Worm (Caenorhabditis elegans) whole organism, L2 larva: ENCODE measurements around the gene K05D4.9.

ENCODE experiments used
- ZK546.5 ChIP-seq: sonication (generic microtip); optimal IDR thresholded peaks from 2 replicates; lab custom pipeline; 2017; ENCODE audit warnings: missing biosample characterization, missing genetic modification characterization
- elt-1 ChIP-seq: fragments of 150-350 bp; optimal IDR thresholded peaks from 2 replicates; lab custom pipeline; 2014; ENCODE audit warnings: missing biosample characterization, missing genetic modification characterization
- elt-3 ChIP-seq: sonication (generic microtip); optimal IDR thresholded peaks from 2 replicates; lab custom pipeline; 2017; ENCODE audit warnings: missing biosample characterization, missing genetic modification characterization
- fos-1 ChIP-seq: fragments of 150-350 bp; optimal IDR thresholded peaks from 2 replicates; lab custom pipeline; 2014; ENCODE audit warnings: missing biosample characterization, missing genetic modification characterization
- gmeb-1 ChIP-seq: fragments of 150-350 bp; optimal IDR thresholded peaks from 2 replicates; lab custom pipeline; 2014; ENCODE audit warnings: missing biosample characterization, missing genetic modification characterization
- lin-11 ChIP-seq: fragments of 150-350 bp; sonication (generic microtip); optimal IDR thresholded peaks from 2 replicates; lab custom pipeline; 2014; ENCODE audit warnings: missing biosample characterization, missing genetic modification characterization, inconsistent platforms, mixed read lengths
- lin-39 ChIP-seq: fragments of 150-350 bp; optimal IDR thresholded peaks from 2 replicates; lab custom pipeline; 2014; ENCODE audit warnings: missing biosample characterization, missing genetic modification reagents, missing genetic modification characterization
- mab-5 ChIP-seq: fragments of 150-350 bp; optimal IDR thresholded peaks from 2 replicates; lab custom pipeline; 2014; ENCODE audit warnings: missing biosample characterization, missing genetic modification characterization
- mdl-1 ChIP-seq, 2 experiments: fragments of 150-350 bp in 1 of 2; sonication (generic microtip) in 1 of 2; optimal IDR thresholded peaks; 2 replicates each; lab custom pipeline; 2017; ENCODE audit warnings: missing biosample characterization in 2 of 2, missing genetic modification characterization in 2 of 2
- nhr-10 ChIP-seq: sonication (generic microtip); optimal IDR thresholded peaks from 2 replicates; lab custom pipeline; 2017; ENCODE audit warnings: missing biosample characterization, missing genetic modification characterization
- nhr-11 ChIP-seq: fragments of 150-350 bp; optimal IDR thresholded peaks from 2 replicates; lab custom pipeline; 2014; ENCODE audit warnings: missing biosample characterization, missing genetic modification characterization
- nhr-12 ChIP-seq: fragments of 150-350 bp; optimal IDR thresholded peaks from 2 replicates; lab custom pipeline; 2014; ENCODE audit warnings: missing biosample characterization, missing genetic modification characterization
- nhr-129 ChIP-seq: fragments of 150-350 bp; optimal IDR thresholded peaks from 2 replicates; lab custom pipeline; 2014; ENCODE audit warnings: missing biosample characterization, missing genetic modification characterization
- nhr-237 ChIP-seq: fragments of 150-350 bp; optimal IDR thresholded peaks from 2 replicates; lab custom pipeline; 2014; ENCODE audit warnings: missing biosample characterization, missing genetic modification characterization
- peb-1 ChIP-seq: fragments of 150-350 bp; optimal IDR thresholded peaks from 2 replicates; lab custom pipeline; 2014; ENCODE audit warnings: missing biosample characterization, missing genetic modification characterization
- sem-4 ChIP-seq: fragments of 150-350 bp; optimal IDR thresholded peaks from 2 replicates; lab custom pipeline; 2014; ENCODE audit warnings: missing biosample characterization, missing genetic modification reagents, missing genetic modification characterization
- skn-1 ChIP-seq: sonication (generic microtip); optimal IDR thresholded peaks from 2 replicates; lab custom pipeline; 2017; ENCODE audit warnings: missing biosample characterization, missing genetic modification characterization
- sma-9 ChIP-seq, 2 experiments: fragments of 150-350 bp in 1 of 2; sonication (generic microtip) in 1 of 2; optimal IDR thresholded peaks; 2 replicates each; lab custom pipeline; 2014 to 2016; ENCODE audit warnings: missing genetic modification characterization in 2 of 2, mild to moderate bottlenecking in 1 of 2, missing biosample characterization in 1 of 2, missing compliant biosample characterization in 1 of 2, missing genetic modification reagents in 1 of 2, moderate library complexity in 1 of 2
- unc-39 ChIP-seq: fragments of 150-350 bp; optimal IDR thresholded peaks from 2 replicates; lab custom pipeline; 2014; ENCODE audit warnings: missing biosample characterization, missing genetic modification characterization
- zag-1 ChIP-seq: fragments of 150-350 bp; optimal IDR thresholded peaks from 2 replicates; lab custom pipeline; 2014; ENCODE audit warnings: missing biosample characterization, missing genetic modification characterization

The K05D4.9 gene

ce11 chrV:16124739-16125138, 46.9 kb downstream of the K05D4.9 start, which contains the start of gene nhr-111:
Gene nhr-111 (minus strand): TSS chrV:16124839.
- TF ChIP-seq nhr-10 = no peak
- TF ChIP-seq elt-1 = no peak
- no peak for TF ChIP-seq lin-39 (tag; lab: Kevin White, UChicago)
- no peak for TF ChIP-seq fos-1 (tag; lab: Kevin White, UChicago)
- no peak for TF ChIP-seq mdl-1 (tag; optimal IDR thresholded peaks at IDR 0.05; lab: Kevin White, UChicago)
- TF ChIP-seq lin-11 = no peak
- TF ChIP-seq gmeb-1 (tag; lab: Kevin White, UChicago) = no peak

- TF ChIP-seq fos-1 (tag; lab: Kevin White, UChicago) = peak; percentile 24
- TF ChIP-seq unc-39 (tag; lab: Kevin White, UChicago) = no peak
Measured at ce11 chrV:16121451-16121850, 50.2 kb downstream of the K05D4.9 start.

ce11 chrV:16120922-16121321, 50.7 kb downstream of the K05D4.9 start, which contains the start of gene skr-3:
Gene skr-3 (plus strand): TSS chrV:16121084.
- TF ChIP-seq zag-1 (tag; lab: Kevin White, UChicago) = no peak
- TF ChIP-seq unc-39 (tag; lab: Kevin White, UChicago) = no peak
- no peak for TF ChIP-seq skn-1
- no peak for TF ChIP-seq elt-3 (tag; lab: Kevin White, UChicago)
- no peak for TF ChIP-seq lin-11
- no peak for TF ChIP-seq peb-1 (tag; lab: Kevin White, UChicago)
- TF ChIP-seq nhr-129 (tag; lab: Kevin White, UChicago) = no peak
- no peak for TF ChIP-seq mdl-1 (tag; optimal IDR thresholded peaks at IDR 0.05; lab: Kevin White, UChicago)
- peak; percentile 38 for TF ChIP-seq sma-9 (GFP tag; optimal IDR thresholded peaks at IDR 0.05; lab: Kevin White, UChicago)
- no peak for TF ChIP-seq sma-9 (tag; optimal IDR thresholded peaks at IDR 0.05; lab: Kevin White, UChicago)
- TF ChIP-seq sem-4 (tag; lab: Kevin White, UChicago) = no peak
- TF ChIP-seq nhr-12 (tag; lab: Kevin White, UChicago) = no peak
- peak; percentile 71 for TF ChIP-seq fos-1 (tag; lab: Kevin White, UChicago)
- TF ChIP-seq ZK546.5 (tag; lab: Kevin White, UChicago) = no peak

- no peak for TF ChIP-seq nhr-10
- TF ChIP-seq sma-9 (GFP tag; optimal IDR thresholded peaks at IDR 0.05; lab: Kevin White, UChicago) = no peak
- no peak for TF ChIP-seq sma-9 (tag; optimal IDR thresholded peaks at IDR 0.05; lab: Kevin White, UChicago)
- no peak for TF ChIP-seq mab-5 (tag; lab: Kevin White, UChicago)
- TF ChIP-seq nhr-11 = no peak
- TF ChIP-seq lin-39 (tag; lab: Kevin White, UChicago) = no peak
- TF ChIP-seq nhr-237 (tag; lab: Kevin White, UChicago) = no peak
Measured at ce11 chrV:16120499-16120898, 51.1 kb downstream of the K05D4.9 start.
